Worm (Caenorhabditis elegans): ENCODE data around the gene C17G1.5.

C17G1.5 gene

ce11 chrX:9933291-9934008 is 5.2 kb upstream of the C17G1.5 start (continued):
- TF ChIP-seq unc-98 (GFP tag; IDR thresholded peaks at IDR 0.05) (no peak), lin-14 (GFP tag; optimal IDR thresholded peaks at IDR 0.05) (peak; percentile 41), swsn-7 (tag; optimal IDR thresholded peaks at IDR 0.05) (no peak), jun-1 (tag; optimal IDR thresholded peaks at IDR 0.05) (no peak), zag-1 (tag; optimal IDR thresholded peaks at IDR 0.05) (no peak)

- no peak for TF ChIP-seq elt-3 (tag; optimal IDR thresholded peaks at IDR 0.05)
- TF ChIP-seq sox-4 (tag; optimal IDR thresholded peaks at IDR 0.05): no peak
- no peak for TF ChIP-seq Y116A8C.19 (tag; optimal IDR thresholded peaks at IDR 0.05; ENCODE audit: borderline replicate concordance)
- peak; percentile 31 for TF ChIP-seq elt-2 (tag; optimal IDR thresholded peaks at IDR 0.05)
- no peak for TF ChIP-seq efl-1 (optimal IDR thresholded peaks at IDR 0.05)
- peak in 1 of 2 experiments; percentile 47 for TF ChIP-seq efl-1 (GFP tag; optimal IDR thresholded peaks at IDR 0.05 in 1 of 2)
- no peak for TF ChIP-seq nhr-11 (tag; optimal IDR thresholded peaks at IDR 0.05)
Observed at ce11 chrX:9934009-9934323, 4.6 kb upstream of the C17G1.5 start.

- no peak for TF ChIP-seq mep-1 (tag; optimal IDR thresholded peaks at IDR 0.05)
- no peak for TF ChIP-seq fkh-10 (GFP tag; optimal IDR thresholded peaks at IDR 0.05)
- no peak for TF ChIP-seq grh-1 (GFP tag; IDR thresholded peaks at IDR 0.05)
- TF ChIP-seq swsn-7 (tag; optimal IDR thresholded peaks at IDR 0.05): no peak
- no peak for TF ChIP-seq nhr-12 (tag; optimal IDR thresholded peaks at IDR 0.05)
- TF ChIP-seq vab-15 (tag; optimal IDR thresholded peaks at IDR 0.05): no peak
- TF ChIP-seq tlp-1 (tag; optimal IDR thresholded peaks at IDR 0.05): no peak
- TF ChIP-seq irx-1 (tag; optimal IDR thresholded peaks at IDR 0.05): no peak
- TF ChIP-seq blmp-1 (tag; optimal IDR thresholded peaks at IDR 0.05): peak; percentile 56
- no peak for TF ChIP-seq nhr-28 (tag; optimal IDR thresholded peaks at IDR 0.05)
- TF ChIP-seq aha-1 (tag; optimal IDR thresholded peaks at IDR 0.05): no peak
- no peak for TF ChIP-seq snpc-4 (tag; optimal IDR thresholded peaks at IDR 0.05)
- peak; percentile 9 for TF ChIP-seq jun-1 (tag; optimal IDR thresholded peaks at IDR 0.05)
- no peak for TF ChIP-seq C04F5.9 (tag; optimal IDR thresholded peaks at IDR 0.05)
- no peak for TF ChIP-seq F16B12.6 (tag; optimal IDR thresholded peaks at IDR 0.05)
- no peak for TF ChIP-seq aly-2 (tag; optimal IDR thresholded peaks at IDR 0.05)
- TF ChIP-seq zag-1 (tag; optimal IDR thresholded peaks at IDR 0.05): no peak
- TF ChIP-seq ztf-11 (tag; optimal IDR thresholded peaks at IDR 0.05): no peak
- no peak for TF ChIP-seq lir-3 (tag; optimal IDR thresholded peaks at IDR 0.05; ENCODE audit: poor library complexity)
- no peak for TF ChIP-seq efl-1 (optimal IDR thresholded peaks at IDR 0.05)
- TF ChIP-seq efl-1 (GFP tag; optimal IDR thresholded peaks at IDR 0.05 in 1 of 2): peak in 1 of 2 experiments; percentile 23
- TF ChIP-seq nhr-90 (tag; optimal IDR thresholded peaks at IDR 0.05; ENCODE audit: poor library complexity): no peak
- TF ChIP-seq lin-35 (GFP tag; optimal IDR thresholded peaks at IDR 0.05): no peak
- TF ChIP-seq isw-1 (GFP tag; IDR thresholded peaks at IDR 0.05): no peak
- no peak for TF ChIP-seq nhr-237 (tag; optimal IDR thresholded peaks at IDR 0.05)
- TF ChIP-seq nhr-19 (GFP tag; conservative IDR thresholded peaks at IDR 0.05): no peak
- TF ChIP-seq ztf-4 (tag; optimal IDR thresholded peaks at IDR 0.05): peak; percentile 5
- no peak for TF ChIP-seq unc-86 (tag; optimal IDR thresholded peaks at IDR 0.05)
Observed at ce11 chrX:9938091-9938490, 511 bp upstream of the C17G1.5 start.

ce11 chrX:9940524-9940923 is 1.9 kb downstream of the C17G1.5 start:
- TF ChIP-seq mdl-1 (tag; optimal IDR thresholded peaks at IDR 0.05) (no peak), ztf-11 (tag; optimal IDR thresholded peaks at IDR 0.05) (no peak), tbx-2 (tag; optimal IDR thresholded peaks at IDR 0.05) (no peak), hlh-17 (GFP tag; optimal IDR thresholded peaks at IDR 0.05; ENCODE audit: borderline replicate concordance) (no peak), unc-98 (GFP tag; IDR thresholded peaks at IDR 0.05) (no peak), fos-1 (tag; optimal IDR thresholded peaks at IDR 0.05) (no peak), mef-2 (tag; optimal IDR thresholded peaks at IDR 0.05) (no peak), dsc-1 (tag; optimal IDR thresholded peaks at IDR 0.05) (no peak), isw-1 (GFP tag; IDR thresholded peaks at IDR 0.05) (no peak), nhr-28 (tag; optimal IDR thresholded peaks at IDR 0.05) (no peak), fkh-10 (GFP tag; optimal IDR thresholded peaks at IDR 0.05) (no peak), lin-13 (GFP tag; optimal IDR thresholded peaks at IDR 0.05) (no peak), C16A3.4 (tag; optimal IDR thresholded peaks at IDR 0.05) (no peak), nhr-85 (tag) (no peak), mep-1 (tag; optimal IDR thresholded peaks at IDR 0.05) (no peak), ceh-82 (tag; optimal IDR thresholded peaks at IDR 0.05) (no peak), ceh-88 (GFP tag; IDR thresholded peaks at IDR 0.05) (no peak), Y116A8C.19 (tag; optimal IDR thresholded peaks at IDR 0.05; ENCODE audit: borderline replicate concordance) (no peak)

Measured in whole organism, L1 larva.